Fruit fly (Drosophila melanogaster) S2 (cell line): ENCODE results near the gene CG42232.

Source experiments
- CG8478 ChIP-seq: fragments of >200 bp; optimal IDR thresholded peaks from 2 replicates; lab custom pipeline; 2018
- CTCF ChIP-seq, 2 experiments: fragments of >200 bp; optimal IDR thresholded peaks; 2 replicates each; lab custom pipeline; 2018

DNA sequence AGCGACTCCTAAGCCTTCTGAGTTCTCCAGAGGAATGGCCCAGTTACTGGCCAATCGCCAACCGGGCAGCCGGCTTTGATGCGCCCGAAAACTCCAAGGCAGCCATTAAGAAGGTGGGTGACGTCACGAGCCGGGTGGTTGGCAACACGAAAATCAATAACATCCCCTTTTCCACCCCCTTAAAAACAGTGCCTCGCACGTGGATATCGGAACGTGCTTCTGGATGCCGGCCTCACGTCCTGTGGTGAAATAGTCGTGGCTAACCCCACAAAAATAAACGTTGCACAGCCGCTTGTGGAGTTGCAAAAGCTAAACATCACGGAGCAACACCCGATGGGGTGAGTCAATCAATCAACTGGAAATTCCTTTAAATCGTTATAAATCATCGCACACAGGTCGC is 12.9 kb downstream of the CG42232 start:
- no peak for TF ChIP-seq CTCF (optimal IDR thresholded peaks at IDR 0.05; lab: Kevin White, UChicago)
- no peak for TF ChIP-seq CG8478 (lab: Kevin White, UChicago)
